Worm (Caenorhabditis elegans) whole organism, L2 larva: Measurements from ENCODE around the gene F35F10.5.

Experiments
- dmd-4 ChIP-seq: sonication (generic microtip); optimal IDR thresholded peaks from 2 replicates; lab custom pipeline; 2017; ENCODE audit warnings: missing biosample characterization, missing genetic modification characterization
- egl-27 ChIP-seq: sonication (generic microtip); optimal IDR thresholded peaks from 3 replicates; lab custom pipeline; 2017; ENCODE audit warnings: missing biosample characterization, missing genetic modification reagents, missing genetic modification characterization
- elt-3 ChIP-seq: sonication (generic microtip); optimal IDR thresholded peaks from 2 replicates; lab custom pipeline; 2017; ENCODE audit warnings: missing biosample characterization, missing genetic modification characterization
- fos-1 ChIP-seq: fragments of 150-350 bp; optimal IDR thresholded peaks from 2 replicates; lab custom pipeline; 2014; ENCODE audit warnings: missing biosample characterization, missing genetic modification characterization
- nhr-23 ChIP-seq: fragments of 150-350 bp; optimal IDR thresholded peaks from 2 replicates; lab custom pipeline; 2014; ENCODE audit warnings: missing biosample characterization, missing genetic modification reagents, missing genetic modification characterization
- nhr-237 ChIP-seq: fragments of 150-350 bp; optimal IDR thresholded peaks from 2 replicates; lab custom pipeline; 2014; ENCODE audit warnings: missing biosample characterization, missing genetic modification characterization
- nhr-6 ChIP-seq: fragments of 150-350 bp; optimal IDR thresholded peaks from 2 replicates; lab custom pipeline; 2014; ENCODE audit warnings: missing biosample characterization, missing genetic modification characterization
- nhr-77 ChIP-seq: fragments of 150-350 bp; optimal IDR thresholded peaks from 2 replicates; lab custom pipeline; 2014; ENCODE audit warnings: missing biosample characterization, missing genetic modification characterization
- snpc-4 ChIP-seq: fragments of 150-350 bp; optimal IDR thresholded peaks from 2 replicates; lab custom pipeline; 2014; ENCODE audit warnings: missing biosample characterization, missing genetic modification characterization
- ztf-1 ChIP-seq: fragments of 200-800 bp; sonication (Bioruptor generic); conservative IDR thresholded peaks from 2 replicates; pipeline ENCODE4 v1.3.6; 2022; ENCODE audit warnings: missing genetic modification characterization, missing compliant biosample characterization
- ztf-11 ChIP-seq: sonication (generic microtip); optimal IDR thresholded peaks from 2 replicates; lab custom pipeline; 2017; ENCODE audit warnings: missing biosample characterization, missing genetic modification characterization

- no peak for TF ChIP-seq nhr-6
- no peak for TF ChIP-seq elt-3 (tag; lab: Kevin White, UChicago)
- no peak for TF ChIP-seq nhr-23
- TF ChIP-seq dmd-4: no peak
- no peak for TF ChIP-seq ztf-1 (GFP tag; lab: Robert Waterston, UW)
- no peak for TF ChIP-seq egl-27
- no peak for TF ChIP-seq nhr-237 (tag; lab: Kevin White, UChicago)
- no peak for TF ChIP-seq fos-1 (tag; lab: Kevin White, UChicago)
- TF ChIP-seq nhr-77 (tag; lab: Kevin White, UChicago): no peak
- no peak for TF ChIP-seq snpc-4 (tag; lab: Kevin White, UChicago)
- TF ChIP-seq ztf-11: no peak
These were observed 39.4 kb downstream of the F35F10.5 start, which contains the start of gene C17B7.8 for ce11 chrV:3324178-3324577.
